Worm (Caenorhabditis elegans) whole organism, late embryonic: Measurements from ENCODE around the gene ippk-1.

Experiments used
- C38D4.7 ChIP-seq: fragments of 200-800 bp; sonication (Bioruptor generic); optimal IDR thresholded peaks from 2 replicates; lab custom pipeline; 2018; ENCODE audit warnings: mild to moderate bottlenecking, missing genetic modification characterization, moderate library complexity, missing compliant biosample characterization
- F13H6.1 ChIP-seq: sonication (generic microtip); optimal IDR thresholded peaks from 2 replicates; lab custom pipeline; 2016; ENCODE audit warnings: missing genetic modification characterization, missing compliant biosample characterization
- K02D7.2 ChIP-seq: sonication (generic microtip); optimal IDR thresholded peaks from 2 replicates; lab custom pipeline; 2017; ENCODE audit warnings: mild to moderate bottlenecking, missing genetic modification characterization, missing compliant biosample characterization
- K09A11.1 ChIP-seq: sonication (generic microtip); optimal IDR thresholded peaks from 2 replicates; lab custom pipeline; 2017; ENCODE audit warnings: antibody characterized with exemption, mild to moderate bottlenecking, missing genetic modification characterization, missing compliant biosample characterization; ENCODE audit not compliant: insufficient read depth
- ama-1 ChIP-seq: fragments of 150-350 bp; optimal IDR thresholded peaks from 2 replicates; lab custom pipeline; 2014
- ceh-18 ChIP-seq: sonication (generic microtip); optimal IDR thresholded peaks from 2 replicates; lab custom pipeline; 2016; ENCODE audit warnings: missing genetic modification characterization, missing compliant biosample characterization
- ceh-19 ChIP-seq: fragments of 200-800 bp; sonication (Bioruptor generic); optimal IDR thresholded peaks from 2 replicates; lab custom pipeline; 2018; ENCODE audit warnings: mild to moderate bottlenecking, missing genetic modification characterization, missing compliant biosample characterization
- ceh-2 ChIP-seq: sonication (generic microtip); optimal IDR thresholded peaks from 2 replicates; lab custom pipeline; 2016; ENCODE audit warnings: missing genotype, missing genetic modification characterization, missing compliant biosample characterization
- ceh-22 ChIP-seq: sonication (generic microtip); optimal IDR thresholded peaks from 2 replicates; lab custom pipeline; 2017; ENCODE audit warnings: missing biosample characterization, missing genetic modification characterization
- ceh-30 ChIP-seq: fragments of 150-350 bp; optimal IDR thresholded peaks from 2 replicates; lab custom pipeline; 2014; ENCODE audit warnings: missing biosample characterization, missing genetic modification characterization
- ceh-31 ChIP-seq: sonication (generic microtip); optimal IDR thresholded peaks from 2 replicates; lab custom pipeline; 2016; ENCODE audit warnings: missing genetic modification characterization, missing compliant biosample characterization
- ceh-34 ChIP-seq: sonication (generic microtip); optimal IDR thresholded peaks from 2 replicates; lab custom pipeline; 2016; ENCODE audit warnings: mild to moderate bottlenecking, missing genetic modification characterization, missing compliant biosample characterization
- ceh-45 ChIP-seq: fragments of 200-800 bp; sonication (Bioruptor generic); IDR thresholded peaks from 2 replicates; pipeline ENCODE4 v1.3.6; 2022; ENCODE audit warnings: missing genetic modification reagents, missing genetic modification characterization, missing compliant biosample characterization
- ceh-48 ChIP-seq: sonication (generic microtip); optimal IDR thresholded peaks from 2 replicates; lab custom pipeline; 2016; ENCODE audit warnings: missing genetic modification characterization, inconsistent platforms, missing compliant biosample characterization
- ceh-9 ChIP-seq: sonication (generic microtip); optimal IDR thresholded peaks from 2 replicates; lab custom pipeline; 2016; ENCODE audit warnings: mild to moderate bottlenecking, missing genetic modification characterization, inconsistent platforms, missing compliant biosample characterization
- che-1 ChIP-seq: sonication (generic microtip); optimal IDR thresholded peaks from 2 replicates; lab custom pipeline; 2016; ENCODE audit warnings: mild to moderate bottlenecking, missing genetic modification characterization, missing compliant biosample characterization
- dmd-4 ChIP-seq: sonication (generic microtip); optimal IDR thresholded peaks from 2 replicates; lab custom pipeline; 2016; ENCODE audit warnings: borderline replicate concordance, missing genetic modification characterization, missing compliant biosample characterization
- elt-2 ChIP-seq: sonication (generic microtip); optimal IDR thresholded peaks from 2 replicates; lab custom pipeline; 2016; ENCODE audit warnings: missing genetic modification reagents, missing genetic modification characterization, missing compliant biosample characterization
- ets-4 ChIP-seq: sonication (generic microtip); optimal IDR thresholded peaks from 2 replicates; lab custom pipeline; 2016; ENCODE audit warnings: missing genetic modification characterization, missing compliant biosample characterization
- eyg-1 ChIP-seq: sonication (generic microtip); optimal IDR thresholded peaks from 2 replicates; lab custom pipeline; 2016; ENCODE audit warnings: missing genotype, missing genetic modification characterization, missing compliant biosample characterization
- fax-1 ChIP-seq: sonication (generic microtip); optimal IDR thresholded peaks from 2 replicates; lab custom pipeline; 2016; ENCODE audit warnings: missing genotype, missing genetic modification characterization, missing compliant biosample characterization
- fkh-6 ChIP-seq: sonication (generic microtip); optimal IDR thresholded peaks from 2 replicates; lab custom pipeline; 2016; ENCODE audit warnings: missing genetic modification characterization, missing compliant biosample characterization
- gmeb-2 ChIP-seq: sonication (generic microtip); optimal IDR thresholded peaks from 2 replicates; lab custom pipeline; 2016; ENCODE audit warnings: missing genetic modification characterization, inconsistent platforms, missing compliant biosample characterization
- hlh-13 ChIP-seq: fragments of 200-800 bp; sonication (Bioruptor generic); optimal IDR thresholded peaks from 2 replicates; lab custom pipeline; 2018; ENCODE audit warnings: mild to moderate bottlenecking, missing genetic modification characterization, missing compliant biosample characterization
- hlh-15 ChIP-seq: sonication (generic microtip); optimal IDR thresholded peaks from 2 replicates; lab custom pipeline; 2016; ENCODE audit warnings: missing genetic modification characterization, missing compliant biosample characterization
- hlh-6 ChIP-seq: sonication (generic microtip); optimal IDR thresholded peaks from 2 replicates; lab custom pipeline; 2016; ENCODE audit warnings: missing genotype, missing genetic modification characterization, missing compliant biosample characterization
- hlh-8 ChIP-seq: sonication (generic microtip); optimal IDR thresholded peaks from 2 replicates; lab custom pipeline; 2016; ENCODE audit warnings: missing genotype, missing genetic modification characterization, missing compliant biosample characterization
- lim-6 ChIP-seq: sonication (generic microtip); optimal IDR thresholded peaks from 2 replicates; lab custom pipeline; 2016; ENCODE audit warnings: missing genetic modification characterization, missing compliant biosample characterization
- lin-11 ChIP-seq: fragments of 200-800 bp; sonication (Bioruptor generic); optimal IDR thresholded peaks from 2 replicates; lab custom pipeline; 2018; ENCODE audit warnings: mild to moderate bottlenecking, missing genetic modification characterization, missing compliant biosample characterization
- madf-2 ChIP-seq: sonication (generic microtip); optimal IDR thresholded peaks from 2 replicates; lab custom pipeline; 2017; ENCODE audit warnings: missing genetic modification characterization, missing compliant biosample characterization
- mec-3 ChIP-seq: sonication (generic microtip); optimal IDR thresholded peaks from 2 replicates; lab custom pipeline; 2016; ENCODE audit warnings: borderline replicate concordance, missing genetic modification characterization, missing compliant biosample characterization
- pag-3 ChIP-seq: sonication (generic microtip); optimal IDR thresholded peaks from 2 replicates; lab custom pipeline; 2016; ENCODE audit warnings: missing compliant biosample characterization, missing genetic modification characterization, borderline replicate concordance
- pax-1 ChIP-seq: fragments of 150-350 bp; optimal IDR thresholded peaks from 2 replicates; lab custom pipeline; 2014; ENCODE audit warnings: missing biosample characterization, missing genetic modification characterization
- pha-2 ChIP-seq: sonication (generic microtip); optimal IDR thresholded peaks from 2 replicates; lab custom pipeline; 2017; ENCODE audit warnings: mild to moderate bottlenecking, missing genetic modification characterization, missing compliant biosample characterization
- pqm-1 ChIP-seq: sonication (generic microtip); optimal IDR thresholded peaks from 2 replicates; lab custom pipeline; 2016; ENCODE audit warnings: missing genetic modification characterization, missing compliant biosample characterization
- ref-2 ChIP-seq: sonication (generic microtip); optimal IDR thresholded peaks from 2 replicates; lab custom pipeline; 2016; ENCODE audit warnings: missing genetic modification characterization, missing compliant biosample characterization
- tbx-2 ChIP-seq: sonication (generic microtip); optimal IDR thresholded peaks from 2 replicates; lab custom pipeline; 2016; ENCODE audit warnings: missing genetic modification characterization, missing compliant biosample characterization
- unc-55 ChIP-seq: sonication (generic microtip); optimal IDR thresholded peaks from 2 replicates; lab custom pipeline; 2017; ENCODE audit warnings: missing biosample characterization, missing genetic modification reagents, missing genetic modification characterization
- unc-86 ChIP-seq: sonication (generic microtip); optimal IDR thresholded peaks from 2 replicates; lab custom pipeline; 2016; ENCODE audit warnings: missing genetic modification characterization, missing compliant biosample characterization
- ztf-16 ChIP-seq: sonication (generic microtip); optimal IDR thresholded peaks from 2 replicates; lab custom pipeline; 2017; ENCODE audit warnings: missing genetic modification characterization, missing compliant biosample characterization

ippk-1 gene

ce11 chrII:12041116-12041515, 1.6 kb upstream of the ippk-1 start:
- TF ChIP-seq ama-1 (lab: Kevin White, UChicago) (no peak), pha-2 (tag; lab: Kevin White, UChicago) (no peak), ceh-9 (tag; lab: Kevin White, UChicago) (no peak), K02D7.2 (tag; lab: Kevin White, UChicago) (no peak), hlh-13 (GFP tag; lab: Kevin White, UChicago) (no peak)

ce11 chrII:12049281-12049680, 6.6 kb downstream of the ippk-1 start, which contains the start of gene nadk-2:
nadk-2 (plus strand) TSS chrII:12049581.
- TF ChIP-seq pqm-1 (tag; lab: Kevin White, UChicago) (no peak), hlh-8 (tag; lab: Kevin White, UChicago) (no peak), ceh-34 (no peak), C38D4.7 (GFP tag; lab: Kevin White, UChicago) (no peak), lin-11 (no peak), pha-2 (tag; lab: Kevin White, UChicago) (no peak), unc-86 (tag; lab: Kevin White, UChicago) (no peak), ets-4 (tag; lab: Kevin White, UChicago) (no peak), ceh-30 (tag; lab: Kevin White, UChicago) (no peak), ceh-19 (GFP tag; lab: Kevin White, UChicago) (no peak), ztf-16 (tag; lab: Kevin White, UChicago) (no peak), K09A11.1 (no peak), ref-2 (tag; lab: Kevin White, UChicago) (no peak)

- TF ChIP-seq ceh-30 (tag; lab: Kevin White, UChicago): no peak
- TF ChIP-seq elt-2: no peak
- no peak for TF ChIP-seq ceh-22 (tag; lab: Kevin White, UChicago)
- TF ChIP-seq ceh-48: no peak
- no peak for TF ChIP-seq ceh-19 (GFP tag; lab: Kevin White, UChicago)
- no peak for TF ChIP-seq hlh-15 (tag; lab: Kevin White, UChicago)
Measured at ce11 chrII:12050607-12051006, 7.9 kb downstream of the ippk-1 start.

ce11 chrII:12051601-12052000, 8.9 kb downstream of the ippk-1 start:
- TF ChIP-seq dmd-4: no peak
- TF ChIP-seq eyg-1 (tag; lab: Kevin White, UChicago): no peak
- no peak for TF ChIP-seq ceh-18 (tag; lab: Kevin White, UChicago)
- TF ChIP-seq F13H6.1: no peak
- no peak for TF ChIP-seq fax-1 (tag; lab: Kevin White, UChicago)
- TF ChIP-seq pha-2 (tag; lab: Kevin White, UChicago): no peak
- no peak for TF ChIP-seq pqm-1 (tag; lab: Kevin White, UChicago)
- TF ChIP-seq ceh-45: no peak
- TF ChIP-seq lin-11: no peak
- TF ChIP-seq pag-3: no peak
- no peak for TF ChIP-seq unc-55 (GFP tag; lab: Kevin White, UChicago)
- TF ChIP-seq mec-3 (tag; lab: Kevin White, UChicago): no peak
- TF ChIP-seq unc-86 (tag; lab: Kevin White, UChicago): no peak
- TF ChIP-seq fkh-6 (tag; lab: Kevin White, UChicago): no peak
- no peak for TF ChIP-seq K02D7.2 (tag; lab: Kevin White, UChicago)
- TF ChIP-seq lim-6 (tag; lab: Kevin White, UChicago): no peak
- TF ChIP-seq ceh-31 (tag; lab: Kevin White, UChicago): no peak

- TF ChIP-seq hlh-13 (GFP tag; lab: Kevin White, UChicago): no peak
- TF ChIP-seq ceh-18 (tag; lab: Kevin White, UChicago): no peak
- TF ChIP-seq pax-1 (tag; lab: Kevin White, UChicago): no peak
- TF ChIP-seq hlh-6: no peak
- no peak for TF ChIP-seq ref-2 (tag; lab: Kevin White, UChicago)
- TF ChIP-seq K09A11.1: no peak
- no peak for TF ChIP-seq unc-86 (tag; lab: Kevin White, UChicago)
- TF ChIP-seq che-1 (tag; lab: Kevin White, UChicago): no peak
- no peak for TF ChIP-seq gmeb-2 (tag; lab: Kevin White, UChicago)
- TF ChIP-seq C38D4.7 (GFP tag; lab: Kevin White, UChicago): no peak
- TF ChIP-seq ceh-2: no peak
- no peak for TF ChIP-seq ama-1 (lab: Kevin White, UChicago)
- TF ChIP-seq tbx-2 (tag; lab: Kevin White, UChicago): no peak
- TF ChIP-seq madf-2: no peak
- TF ChIP-seq ztf-16 (tag; lab: Kevin White, UChicago): no peak
Measured at ce11 chrII:12052136-12052535, 9.4 kb downstream of the ippk-1 start.
